Worm (Caenorhabditis elegans): ENCODE results near the gene T19C4.5.

DNA sequence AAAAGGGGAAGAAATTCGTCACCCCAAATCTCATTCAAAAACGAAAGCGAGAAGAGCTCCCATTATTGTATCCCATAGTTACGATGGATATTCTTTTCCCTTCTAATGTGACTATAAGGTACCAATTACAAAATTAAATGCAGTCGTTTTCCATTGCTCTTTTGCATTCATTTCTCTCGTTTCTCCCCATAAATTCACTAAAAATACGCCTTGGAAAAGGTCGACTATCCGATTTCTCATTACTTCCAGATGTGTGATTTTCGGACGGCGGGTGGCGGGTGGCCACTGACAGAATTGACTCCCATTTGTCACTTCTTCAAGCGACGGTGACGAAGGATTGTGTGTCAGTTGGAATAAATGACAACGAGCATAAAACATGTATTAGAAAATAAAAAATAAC, 38.5 kb upstream of the T19C4.5 start:
- TF ChIP-seq ztf-11 (tag; optimal IDR thresholded peaks at IDR 0.05) = no peak
- TF ChIP-seq nhr-25 (tag; optimal IDR thresholded peaks at IDR 0.05) = no peak
